Worm (Caenorhabditis elegans): ENCODE data around the gene Y75B8A.63.
A peak's percentile ranks its signal among the peaks of the same experiment; 100 is the strongest.

- TF ChIP-seq elt-2 (tag; optimal IDR thresholded peaks at IDR 0.05) (peak; percentile 85), ref-2 (tag; optimal IDR thresholded peaks at IDR 0.05) (no peak), pha-4 (tag; optimal IDR thresholded peaks at IDR 0.05) (no peak), Y22D7AL.16 (tag; optimal IDR thresholded peaks at IDR 0.05) (no peak), fkh-10 (GFP tag; optimal IDR thresholded peaks at IDR 0.05) (no peak), dmd-4 (tag; optimal IDR thresholded peaks at IDR 0.05; ENCODE audit: borderline replicate concordance) (no peak), nfya-1 (tag; optimal IDR thresholded peaks at IDR 0.05) (no peak), ceh-30 (tag; optimal IDR thresholded peaks at IDR 0.05) (no peak), hlh-30 (tag; optimal IDR thresholded peaks at IDR 0.05; ENCODE audit: insufficient read depth) (no peak), syd-9 (tag; optimal IDR thresholded peaks at IDR 0.05) (no peak), ceh-14 (tag; optimal IDR thresholded peaks at IDR 0.05) (no peak), ahr-1 (tag; optimal IDR thresholded peaks at IDR 0.05) (no peak), hlh-6 (tag; optimal IDR thresholded peaks at IDR 0.05) (no peak), hlh-15 (tag; optimal IDR thresholded peaks at IDR 0.05) (no peak)
Measured at ce11 chrIII:12318794-12319193, 9.0 kb upstream of the Y75B8A.63 start, which contains the start of gene Y75B8A.28.

All from whole organism, late embryonic.